Fruit fly (Drosophila melanogaster) whole organism, embryonic: ENCODE measurements around the gene Mis12.

Experiments used
- Awh ChIP-seq: fragments of 200-800 bp; sonication (Bioruptor generic); IDR thresholded peaks from 2 replicates; pipeline ENCODE4, ENCODE4 v1.3.6; 2022; ENCODE audit warnings: missing biosample characterization, missing genetic modification characterization
- CG10209 ChIP-seq: fragments of 200-800 bp; sonication (Bioruptor generic); optimal IDR thresholded peaks from 3 replicates; lab custom pipeline; 2017; ENCODE audit warnings: missing biosample characterization, mild to moderate bottlenecking, missing genetic modification characterization, missing genetic modification reagents
- CG10565 ChIP-seq: fragments of 200-800 bp; sonication (Bioruptor generic); optimal IDR thresholded peaks from 3 replicates; lab custom pipeline; 2016; ENCODE audit warnings: missing biosample characterization, mild to moderate bottlenecking, missing genetic modification characterization
- CG11504 ChIP-seq: fragments of 200-800 bp; sonication (Bioruptor generic); optimal IDR thresholded peaks from 3 replicates; lab custom pipeline; 2019; ENCODE audit warnings: missing biosample characterization, mild to moderate bottlenecking, missing genetic modification characterization, moderate library complexity
- CG12155 ChIP-seq: fragments of 200-800 bp; sonication (Bioruptor generic); optimal IDR thresholded peaks from 3 replicates; lab custom pipeline; 2016; ENCODE audit warnings: missing biosample characterization, missing genetic modification characterization
- CG12659 ChIP-seq: fragments of 200-800 bp; sonication (Bioruptor generic); optimal IDR thresholded peaks from 3 replicates; lab custom pipeline; 2017; ENCODE audit warnings: mild to moderate bottlenecking, missing biosample characterization, missing genetic modification reagents, missing genetic modification characterization
- CG15479 ChIP-seq: fragments of 200-800 bp; sonication (Bioruptor generic); optimal IDR thresholded peaks from 3 replicates; lab custom pipeline; 2019; ENCODE audit warnings: missing biosample characterization, mild to moderate bottlenecking, missing genetic modification characterization, moderate library complexity
- CG16779 ChIP-seq: fragments of 200-800 bp; sonication (Bioruptor generic); IDR thresholded peaks from 2 replicates; pipeline ENCODE4 v1.3.6; 2022; ENCODE audit warnings: missing biosample characterization, missing genetic modification characterization
- CG16863 ChIP-seq: fragments of 200-800 bp; sonication (Bioruptor generic); optimal IDR thresholded peaks from 3 replicates; lab custom pipeline; 2016; ENCODE audit warnings: missing biosample characterization, missing genetic modification characterization
- CG17612 ChIP-seq: fragments of 200-800 bp; sonication (Bioruptor generic); IDR thresholded peaks from 2 replicates; pipeline ENCODE4 v1.3.6; 2022; ENCODE audit warnings: missing biosample characterization, missing genetic modification characterization
- CG17912 ChIP-seq: fragments of 200-800 bp; sonication (Bioruptor generic); optimal IDR thresholded peaks from 2 replicates; lab custom pipeline; 2018; ENCODE audit warnings: missing biosample characterization, mild to moderate bottlenecking, missing genetic modification characterization
- CG1792 ChIP-seq: fragments of 200-800 bp; sonication (Bioruptor generic); optimal IDR thresholded peaks from 2 replicates; lab custom pipeline; 2016; ENCODE audit warnings: missing biosample characterization, missing genetic modification characterization
- CG18476 ChIP-seq: fragments of 200-800 bp; sonication (Bioruptor generic); optimal IDR thresholded peaks from 2 replicates; lab custom pipeline; 2016; ENCODE audit warnings: missing biosample characterization, mild to moderate bottlenecking, missing genetic modification characterization
- CG2129 ChIP-seq: fragments of 200-800 bp; sonication (Bioruptor generic); IDR thresholded peaks from 2 replicates; pipeline ENCODE4 v1.3.6; 2022; ENCODE audit warnings: missing biosample characterization, missing genetic modification characterization; ENCODE audit not compliant: partially characterized antibody
- CG32772 ChIP-seq: fragments of 200-800 bp; sonication (Bioruptor generic); IDR thresholded peaks from 2 replicates; pipeline ENCODE4 v1.3.6; 2022; ENCODE audit warnings: missing biosample characterization, missing genetic modification characterization
- CG3407 ChIP-seq: fragments of 200-800 bp; sonication (Bioruptor generic); optimal IDR thresholded peaks from 2 replicates; lab custom pipeline; 2018; ENCODE audit warnings: missing biosample characterization, mild to moderate bottlenecking, missing genetic modification characterization
- CG34376 ChIP-seq: fragments of 200-800 bp; sonication (Bioruptor generic); optimal IDR thresholded peaks from 2 replicates; lab custom pipeline; 2018; ENCODE audit warnings: missing biosample characterization, mild to moderate bottlenecking, missing genetic modification characterization
- CG4854 ChIP-seq: fragments of 200-800 bp; sonication (Bioruptor generic); optimal IDR thresholded peaks from 2 replicates; lab custom pipeline; 2016; ENCODE audit warnings: missing biosample characterization, missing genetic modification characterization, inconsistent platforms
- CG6254 ChIP-seq: fragments of 200-800 bp; sonication (Bioruptor generic); optimal IDR thresholded peaks from 3 replicates; lab custom pipeline; 2017; ENCODE audit warnings: mild to moderate bottlenecking, missing biosample characterization, missing genetic modification reagents, missing genetic modification characterization
- CG7372 ChIP-seq: fragments of 200-800 bp; sonication (Bioruptor generic); IDR thresholded peaks from 2 replicates; pipeline ENCODE4 v1.3.6; 2022; ENCODE audit warnings: missing biosample characterization, missing genetic modification characterization
- CG8290 ChIP-seq, 3 experiments: fragments of 200-800 bp; sonication (Bioruptor generic); optimal IDR thresholded peaks; 2 replicates each; lab custom pipeline; 2016 to 2019; ENCODE audit warnings: missing biosample characterization in 3 of 3, missing genetic modification characterization in 3 of 3, mild to moderate bottlenecking in 2 of 3, moderate library complexity in 1 of 3
- CG9609 ChIP-seq: fragments of 200-800 bp; sonication (Bioruptor generic); optimal IDR thresholded peaks from 3 replicates; lab custom pipeline; 2016; ENCODE audit warnings: missing biosample characterization, missing genetic modification characterization
- CrebB ChIP-seq: fragments of 200-800 bp; sonication (Bioruptor generic); optimal IDR thresholded peaks from 3 replicates; lab custom pipeline; 2018; ENCODE audit warnings: missing biosample characterization, mild to moderate bottlenecking, missing genetic modification characterization
- Doc3 ChIP-seq: fragments of 200-800 bp; sonication (Bioruptor generic); IDR thresholded peaks from 3 replicates; pipeline ENCODE4 v1.3.6; 2022; ENCODE audit warnings: missing biosample characterization, missing genetic modification characterization; ENCODE audit not compliant: partially characterized antibody
- GATAe ChIP-seq: fragments of 200-800 bp; sonication (Bioruptor generic); conservative IDR thresholded peaks from 2 replicates; pipeline ENCODE4 v1.3.6; 2022; ENCODE audit warnings: missing biosample characterization, missing genetic modification characterization
- Hey ChIP-seq: fragments of 200-800 bp; sonication (Bioruptor generic); optimal IDR thresholded peaks from 3 replicates; lab custom pipeline; 2018; ENCODE audit warnings: missing biosample characterization, mild to moderate bottlenecking, missing genetic modification characterization
- HmgD ChIP-seq: fragments of 200-800 bp; sonication (Bioruptor generic); optimal IDR thresholded peaks from 3 replicates; lab custom pipeline; 2016; ENCODE audit warnings: missing biosample characterization, missing genetic modification characterization
- Hsf ChIP-seq: fragments of 200-800 bp; sonication (Bioruptor generic); optimal IDR thresholded peaks from 3 replicates; lab custom pipeline; 2016; ENCODE audit warnings: missing biosample characterization, missing genetic modification characterization
- Pdp1 ChIP-seq, 2 experiments: fragments of 200-800 bp; sonication (Bioruptor generic); optimal IDR thresholded peaks; 3 replicates each; lab custom pipeline; 2016; ENCODE audit warnings: missing biosample characterization in 2 of 2, missing genetic modification characterization in 2 of 2, mild to moderate bottlenecking in 1 of 2, moderate library complexity in 1 of 2
- Tbp ChIP-seq: fragments of >200 bp; optimal IDR thresholded peaks from 2 replicates; lab custom pipeline; 2018; ENCODE audit warnings: missing biosample characterization, missing genetic modification characterization
- Xrp1 ChIP-seq: fragments of 200-800 bp; sonication (Bioruptor generic); IDR thresholded peaks from 2 replicates; pipeline ENCODE4 v1.3.6; 2022; ENCODE audit warnings: missing biosample characterization, missing genetic modification characterization
- bbx ChIP-seq: fragments of 200-800 bp; sonication (Bioruptor generic); IDR thresholded peaks from 2 replicates; pipeline ENCODE4 v1.3.6; 2022; ENCODE audit warnings: missing biosample characterization, missing genetic modification characterization; ENCODE audit not compliant: partially characterized antibody
- bcd ChIP-seq: fragments of 200-800 bp; sonication (Bioruptor generic); optimal IDR thresholded peaks from 2 replicates; lab custom pipeline; 2017; ENCODE audit warnings: missing biosample characterization, mild to moderate bottlenecking, missing genetic modification characterization
- ci ChIP-seq: fragments of 200-800 bp; sonication (Bioruptor generic); IDR thresholded peaks from 3 replicates; pipeline ENCODE4 v1.3.6; 2022; ENCODE audit warnings: missing biosample characterization, missing genetic modification characterization
- dati ChIP-seq: fragments of 200-800 bp; sonication (Bioruptor generic); IDR thresholded peaks from 2 replicates; pipeline ENCODE4 v1.3.6; 2022; ENCODE audit warnings: missing biosample characterization, missing genetic modification characterization
- emc ChIP-seq: fragments of 200-800 bp; sonication (Bioruptor generic); optimal IDR thresholded peaks from 2 replicates; lab custom pipeline; 2016; ENCODE audit warnings: missing biosample characterization, missing genetic modification characterization
- fd3F ChIP-seq: fragments of 200-800 bp; sonication (Bioruptor generic); optimal IDR thresholded peaks from 2 replicates; lab custom pipeline; 2018; ENCODE audit warnings: missing biosample characterization, mild to moderate bottlenecking, missing genetic modification characterization, moderate library complexity
- fd96Cb ChIP-seq: fragments of 200-800 bp; sonication (Bioruptor generic); optimal IDR thresholded peaks from 2 replicates; lab custom pipeline; 2018; ENCODE audit warnings: missing biosample characterization, mild to moderate bottlenecking, missing genetic modification characterization, moderate library complexity
- gfzf ChIP-seq: fragments of 200-800 bp; sonication (Bioruptor generic); optimal IDR thresholded peaks from 2 replicates; lab custom pipeline; 2016; ENCODE audit warnings: missing biosample characterization, mild to moderate bottlenecking, missing genetic modification characterization, moderate library complexity
- inv ChIP-seq: fragments of 200-800 bp; sonication (Bioruptor generic); IDR thresholded peaks from 2 replicates; pipeline ENCODE4 v1.3.6; 2022; ENCODE audit warnings: missing biosample characterization, missing genetic modification characterization; ENCODE audit not compliant: partially characterized antibody
- jing ChIP-seq: fragments of 200-800 bp; sonication (Bioruptor generic); optimal IDR thresholded peaks from 2 replicates; lab custom pipeline; 2018; ENCODE audit warnings: missing biosample characterization, mild to moderate bottlenecking, missing genetic modification characterization
- knrl ChIP-seq: fragments of 200-800 bp; sonication (Bioruptor generic); IDR thresholded peaks from 3 replicates; pipeline ENCODE4 v1.3.6; 2022; ENCODE audit warnings: missing biosample characterization, missing genetic modification characterization; ENCODE audit not compliant: partially characterized antibody
- org-1 ChIP-seq: fragments of 200-800 bp; sonication (Bioruptor generic); optimal IDR thresholded peaks from 2 replicates; lab custom pipeline; 2017; ENCODE audit warnings: missing biosample characterization, missing genetic modification characterization
- pita ChIP-seq: fragments of 200-800 bp; sonication (Bioruptor generic); optimal IDR thresholded peaks from 2 replicates; lab custom pipeline; 2017; ENCODE audit warnings: missing biosample characterization, mild to moderate bottlenecking, missing genetic modification characterization
- shn ChIP-seq: fragments of 200-800 bp; sonication (Bioruptor generic); optimal IDR thresholded peaks from 3 replicates; lab custom pipeline; 2016; ENCODE audit warnings: missing biosample characterization, missing genetic modification characterization
- wek ChIP-seq: fragments of 200-800 bp; sonication (Bioruptor generic); optimal IDR thresholded peaks from 3 replicates; lab custom pipeline; 2018; ENCODE audit warnings: missing biosample characterization, mild to moderate bottlenecking, missing genetic modification characterization, moderate library complexity
- zf30C ChIP-seq: fragments of 200-800 bp; sonication (Bioruptor generic); optimal IDR thresholded peaks from 3 replicates; lab custom pipeline; 2018; ENCODE audit warnings: missing biosample characterization, mild to moderate bottlenecking, missing genetic modification characterization

Mis12 gene

dm6 chr3L:6955254-6956229, 13.3 kb downstream of the Mis12 start, which contains the start of the genes CG10077 and CG9948 (continued):
- TF ChIP-seq jing (GFP tag; lab: Kevin White, UChicago) (peak; percentile 64), inv (GFP tag; lab: Robert Waterston, UW) (peak; percentile 63), zf30C (GFP tag; lab: Kevin White, UChicago) (no peak), CG4854 (GFP tag; lab: Kevin White, UChicago) (peak; percentile 69), knrl (GFP tag; lab: Robert Waterston, UW) (peak; percentile 75; the same call in 2 of the 3 replicates), GATAe (GFP tag; lab: Robert Waterston, UW) (no peak), CG10209 (GFP tag; lab: Kevin White, UChicago) (peak; percentile 82), fd96Cb (peak; percentile 88), Xrp1 (GFP tag; lab: Robert Waterston, UW) (peak; percentile 95), Hey (tag; lab: Kevin White, UChicago) (no peak), CG34376 (GFP tag; lab: Kevin White, UChicago) (peak; percentile 77), dati (GFP tag; lab: Robert Waterston, UW) (peak; percentile 71), Hsf (GFP tag; lab: Kevin White, UChicago) (peak; percentile 87), Awh (GFP tag; lab: Robert Waterston, UW) (peak; percentile 84), emc (GFP tag; lab: Kevin White, UChicago) (no peak), CG32772 (GFP tag; lab: Robert Waterston, UW) (peak; percentile 81), CG15479 (GFP tag; lab: Kevin White, UChicago) (no peak), CG10565 (GFP tag; lab: Kevin White, UChicago) (peak; percentile 0), fd3F (GFP tag; lab: Kevin White, UChicago) (peak; percentile 85), ci (GFP tag; lab: Robert Waterston, UW) (peak; percentile 96), CG8290 (GFP tag; optimal IDR thresholded peaks at IDR 0.05; lab: Kevin White, UChicago) (peak; percentile 71), CG8290 (tag; optimal IDR thresholded peaks at IDR 0.05; lab: Kevin White, UChicago) (peak; percentile 45 to 87), CG3407 (GFP tag; lab: Kevin White, UChicago) (peak; percentile 78), pita (GFP tag; lab: Kevin White, UChicago) (no peak), bcd (GFP tag; lab: Kevin White, UChicago) (peak; percentile 85), bbx (GFP tag; lab: Robert Waterston, UW) (peak; percentile 76), CG17612 (GFP tag; lab: Robert Waterston, UW) (peak; percentile 79), CG6254 (peak; percentile 75), org-1 (GFP tag; lab: Kevin White, UChicago) (peak; percentile 79), CG16863 (GFP tag; lab: Kevin White, UChicago) (peak; percentile 65), CG12155 (GFP tag; lab: Kevin White, UChicago) (peak; percentile 80), CG9609 (GFP tag; lab: Kevin White, UChicago) (peak; percentile 22), CG1792 (GFP tag; lab: Kevin White, UChicago) (no peak), HmgD (GFP tag; lab: Kevin White, UChicago) (no peak), gfzf (peak; percentile 71), CG16779 (GFP tag; lab: Robert Waterston, UW) (0 out of 2 replicates have a peak, but pooled peaks have one; percentile 44), CG11504 (tag; lab: Kevin White, UChicago) (peak; percentile 91), shn (GFP tag; lab: Kevin White, UChicago) (peak; percentile 40), CrebB (tag; lab: Kevin White, UChicago) (peak; percentile 84), CG7372 (GFP tag; lab: Robert Waterston, UW) (peak; percentile 79), wek (GFP tag; lab: Kevin White, UChicago) (peak; percentile 59), CG17912 (GFP tag; lab: Kevin White, UChicago) (peak; percentile 81), CG12659 (GFP tag; lab: Kevin White, UChicago) (peak; percentile 86), Doc3 (peak; percentile 82), CG2129 (GFP tag; lab: Robert Waterston, UW) (peak; percentile 64), Tbp (no peak), CG18476 (GFP tag; lab: Kevin White, UChicago) (peak; percentile 80), Pdp1 (GFP tag; optimal IDR thresholded peaks at IDR 0.05; lab: Kevin White, UChicago) (peak; percentile 75 to 76)
